Worm (Caenorhabditis elegans): ENCODE results near the gene gcy-36.

The gcy-36 gene

ce11 chrX:15434922-15435321 is 43.9 kb upstream of the gcy-36 start:
- TF ChIP-seq madf-3 (GFP tag; IDR thresholded peaks at IDR 0.05) (no peak), bed-1 (GFP tag; IDR thresholded peaks at IDR 0.05) (no peak), pha-4 (tag; optimal IDR thresholded peaks at IDR 0.05) (no peak), sptf-2 (GFP tag; optimal IDR thresholded peaks at IDR 0.05) (no peak), dox-1 (GFP tag; IDR thresholded peaks at IDR 0.05) (no peak), hmg-1.2 (GFP tag; IDR thresholded peaks at IDR 0.05) (peak; percentile 30; the same call in 1 of the 2 replicates), snpc-4 (GFP tag; optimal IDR thresholded peaks at IDR 0.05) (peak; percentile 3), snpc-4 (tag; optimal IDR thresholded peaks at IDR 0.05) (peak in 3 of 4 experiments; percentile 11 to 87 (median 82))

- peak; percentile 26; the same call in 1 of the 2 replicates for TF ChIP-seq mcd-1 (GFP tag; IDR thresholded peaks at IDR 0.05)
- no peak for TF ChIP-seq ztf-3 (GFP tag; optimal IDR thresholded peaks at IDR 0.05)
- TF ChIP-seq snpc-4 (GFP tag; optimal IDR thresholded peaks at IDR 0.05) = peak; percentile 24
- peak in 3 of 4 experiments; percentile 51 to 85 (median 78) for TF ChIP-seq snpc-4 (tag; optimal IDR thresholded peaks at IDR 0.05)
- TF ChIP-seq F22D6.2 (tag; optimal IDR thresholded peaks at IDR 0.05) = no peak
- TF ChIP-seq attf-5 (GFP tag; optimal IDR thresholded peaks at IDR 0.05) = no peak
- 0 out of 2 replicates have a peak, but pooled peaks have one; percentile 68 for TF ChIP-seq F37B4.10 (GFP tag; IDR thresholded peaks at IDR 0.05)
Observed at ce11 chrX:15438768-15439167, 40.0 kb upstream of the gcy-36 start.

- no peak for TF ChIP-seq ceh-40 (GFP tag; IDR thresholded peaks at IDR 0.05)
- no peak for TF ChIP-seq snpc-4 (GFP tag; optimal IDR thresholded peaks at IDR 0.05)
- peak in 1 of 4 experiments; percentile 14 for TF ChIP-seq snpc-4 (tag; optimal IDR thresholded peaks at IDR 0.05)
- TF ChIP-seq let-607 (tag; optimal IDR thresholded peaks at IDR 0.05) = peak in 1 of 2 experiments; percentile 9
- TF ChIP-seq madf-6 (GFP tag; IDR thresholded peaks at IDR 0.05) = no peak
- TF ChIP-seq nfya-2 (GFP tag; IDR thresholded peaks at IDR 0.05) = no peak
- TF ChIP-seq xnd-1 (tag; optimal IDR thresholded peaks at IDR 0.05) = no peak
- TF ChIP-seq bed-2 (GFP tag; IDR thresholded peaks at IDR 0.05) = no peak
- peak; percentile 68 for TF ChIP-seq nhr-80 (tag; optimal IDR thresholded peaks at IDR 0.05)
- no peak for TF ChIP-seq unc-62 (GFP tag; optimal IDR thresholded peaks at IDR 0.05)
- TF ChIP-seq attf-5 (GFP tag; optimal IDR thresholded peaks at IDR 0.05) = peak; percentile 26
- no peak for TF ChIP-seq F10E7.11 (tag; optimal IDR thresholded peaks at IDR 0.05)
- peak; percentile 8 for TF ChIP-seq lin-40 (tag; optimal IDR thresholded peaks at IDR 0.05)
- no peak for TF ChIP-seq F57A8.1 (GFP tag; optimal IDR thresholded peaks at IDR 0.05)
- no peak for TF ChIP-seq ztf-18 (tag; optimal IDR thresholded peaks at IDR 0.05)
- TF ChIP-seq cebp-1 (GFP tag; IDR thresholded peaks at IDR 0.05) = peak; percentile 62; the same call in 1 of the 2 replicates
- TF ChIP-seq cebp-1 (tag; optimal IDR thresholded peaks at IDR 0.05) = peak; percentile 85
- no peak for TF ChIP-seq somi-1 (GFP tag; optimal IDR thresholded peaks at IDR 0.05)
- no peak for TF ChIP-seq Y53F4B.3 (GFP tag; IDR thresholded peaks at IDR 0.05)
- no peak for TF ChIP-seq nfya-1 (tag; optimal IDR thresholded peaks at IDR 0.05; ENCODE audit: borderline replicate concordance, insufficient read depth)
- TF ChIP-seq athp-1 (tag; optimal IDR thresholded peaks at IDR 0.05) = no peak
- no peak for TF ChIP-seq ztf-22 (GFP tag; optimal IDR thresholded peaks at IDR 0.05)
- no peak for TF ChIP-seq madf-10 (tag; optimal IDR thresholded peaks at IDR 0.05)
- TF ChIP-seq chd-7 (tag; optimal IDR thresholded peaks at IDR 0.05) = no peak
- TF ChIP-seq lin-35 (GFP tag; optimal IDR thresholded peaks at IDR 0.05) = no peak
- peak; percentile 12; the same call in 1 of the 2 replicates for TF ChIP-seq hmg-1.2 (GFP tag; IDR thresholded peaks at IDR 0.05)
- no peak for TF ChIP-seq egl-18 (GFP tag; IDR thresholded peaks at IDR 0.05)
- TF ChIP-seq ztf-28 (GFP tag; IDR thresholded peaks at IDR 0.05) = no peak
- no peak for TF ChIP-seq gei-17 (GFP tag; optimal IDR thresholded peaks at IDR 0.05)
- no peak for TF ChIP-seq mes-4 (tag; optimal IDR thresholded peaks at IDR 0.05)
- no peak for TF ChIP-seq ceh-79 (tag; optimal IDR thresholded peaks at IDR 0.05)
- TF ChIP-seq cebp-2 (GFP tag; IDR thresholded peaks at IDR 0.05) = no peak
Observed at ce11 chrX:15440744-15441685, 37.8 kb upstream of the gcy-36 start, which contains the start of gene mocs-1. Gene mocs-1 (minus strand): TSS chrX:15440794.

Data from whole organism, young adult.